Fruit fly (Drosophila melanogaster) whole organism: ENCODE results near the gene mmd.

Experiments used
- CG8478 ChIP-seq: fragments of >200 bp; optimal IDR thresholded peaks from 2 replicates; lab custom pipeline; 2018; ENCODE audit warnings: inconsistent platforms
- Dll ChIP-seq: fragments of >200 bp; optimal IDR thresholded peaks from 2 replicates; lab custom pipeline; 2017
- EcR ChIP-seq, 2 experiments: fragments of >200 bp; optimal IDR thresholded peaks; 2 replicates each; lab custom pipeline; 2017; ENCODE audit warnings: missing biosample characterization in 2 of 2, missing genetic modification characterization in 2 of 2, missing genetic modification reagents in 2 of 2
- pan ChIP-seq: fragments of >200 bp; optimal IDR thresholded peaks from 2 replicates; lab custom pipeline; 2017
- psq ChIP-seq: fragments of >200 bp; optimal IDR thresholded peaks from 2 replicates; lab custom pipeline; 2017
- usp ChIP-seq: fragments of >200 bp; optimal IDR thresholded peaks from 2 replicates; lab custom pipeline; 2017; ENCODE audit warnings: missing biosample characterization, missing genetic modification characterization, mixed read lengths

The mmd gene

DNA sequence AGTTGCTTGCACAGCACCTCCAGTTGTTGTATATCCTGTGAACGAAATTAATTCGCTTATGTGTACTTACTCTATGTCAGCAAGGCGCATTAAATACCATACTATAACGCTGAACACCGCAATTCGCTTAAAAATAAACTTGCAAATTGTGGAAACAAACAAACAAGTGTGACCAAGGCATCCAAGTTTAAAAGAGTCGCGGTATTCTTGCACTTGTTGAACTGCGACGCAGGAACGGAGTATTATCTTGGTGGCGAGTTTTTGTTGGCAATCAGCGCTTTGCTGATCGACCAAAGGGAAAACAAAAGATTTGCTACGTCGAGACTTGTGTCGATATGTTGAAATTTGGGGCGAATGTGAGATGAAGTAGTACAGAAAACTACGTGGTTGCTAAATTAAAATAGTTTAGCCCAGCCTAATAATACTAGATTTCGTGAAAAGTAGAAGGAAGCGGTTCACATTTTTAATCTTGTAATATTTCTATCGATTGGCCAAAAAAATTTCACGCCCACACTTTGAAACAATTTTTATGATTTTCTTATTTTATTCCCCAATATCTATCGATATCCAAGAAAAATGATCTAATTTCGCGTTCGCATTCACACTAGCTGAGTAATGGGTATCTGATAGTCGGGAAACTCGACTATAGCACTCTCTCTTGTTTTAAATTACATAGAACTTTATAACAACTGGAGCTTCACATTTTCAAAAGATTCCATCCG is 39.3 kb downstream of the mmd start, which contains the start of gene Ranbp16:
TSS of gene Ranbp16 (minus strand) at position 364 of the 722 bp plus-strand sequence.
- no peak for TF ChIP-seq pan (lab: Kevin White, UChicago)
- TF ChIP-seq EcR (GFP tag; optimal IDR thresholded peaks at IDR 0.05; lab: Kevin White, UChicago): no peak
- TF ChIP-seq usp (GFP tag; lab: Kevin White, UChicago): no peak
- no peak for TF ChIP-seq psq (lab: Kevin White, UChicago)
- TF ChIP-seq CG8478 (lab: Kevin White, UChicago): no peak
- no peak for TF ChIP-seq Dll (lab: Kevin White, UChicago)

DNA sequence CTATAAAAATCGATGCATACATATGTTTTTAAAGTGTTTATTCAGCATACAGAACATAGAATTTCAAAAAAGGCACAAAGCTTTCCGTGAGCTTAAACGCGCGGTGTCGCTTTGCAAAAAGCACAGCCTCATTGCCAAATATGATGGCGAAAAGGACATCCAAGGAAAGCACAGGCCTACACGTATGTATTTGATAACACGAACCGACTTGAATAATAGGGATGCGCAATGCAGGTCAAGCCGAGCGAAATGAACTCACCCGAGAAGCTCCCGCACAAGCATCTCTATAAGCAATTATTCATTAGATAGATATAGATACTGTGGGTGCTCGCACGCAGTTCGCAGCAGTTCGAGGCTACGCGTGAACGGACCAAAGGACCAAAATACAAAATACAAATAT is 48.2 kb downstream of the mmd start, which contains the start of gene Lcch3:
TSS of gene Lcch3 (plus strand) at position 301 of the 400 bp plus-strand sequence.
- TF ChIP-seq CG8478 (lab: Kevin White, UChicago): no peak
- TF ChIP-seq EcR (GFP tag; optimal IDR thresholded peaks at IDR 0.05; lab: Kevin White, UChicago): no peak
- no peak for TF ChIP-seq usp (GFP tag; lab: Kevin White, UChicago)
- TF ChIP-seq psq (lab: Kevin White, UChicago): no peak
- no peak for TF ChIP-seq Dll (lab: Kevin White, UChicago)
- TF ChIP-seq pan (lab: Kevin White, UChicago): no peak

DNA sequence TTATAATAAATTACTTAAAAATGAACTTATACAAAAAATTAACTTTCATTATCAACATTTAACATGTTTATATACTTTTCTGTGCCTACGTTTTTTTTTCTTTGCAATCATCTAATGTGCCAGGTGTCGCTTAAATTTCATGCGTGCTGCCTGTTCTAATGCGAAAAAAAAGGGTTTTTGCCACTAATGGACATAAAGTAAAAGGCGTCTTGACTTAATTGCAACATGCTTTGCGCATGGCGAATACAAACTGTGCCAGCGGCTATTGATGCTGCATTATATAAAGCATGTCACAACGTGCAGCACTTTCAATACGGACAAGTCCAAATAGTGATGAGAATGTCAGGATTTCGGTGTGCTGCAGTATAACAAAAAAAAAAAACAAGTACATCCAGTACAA is 51.3 kb downstream of the mmd start, which contains the start of gene CG8916:
TSS of gene CG8916 (plus strand) at position 301 of the 400 bp plus-strand sequence.
- TF ChIP-seq usp (GFP tag; lab: Kevin White, UChicago): no peak
- no peak for TF ChIP-seq Dll (lab: Kevin White, UChicago)
- TF ChIP-seq CG8478 (lab: Kevin White, UChicago): no peak
- no peak for TF ChIP-seq psq (lab: Kevin White, UChicago)

DNA sequence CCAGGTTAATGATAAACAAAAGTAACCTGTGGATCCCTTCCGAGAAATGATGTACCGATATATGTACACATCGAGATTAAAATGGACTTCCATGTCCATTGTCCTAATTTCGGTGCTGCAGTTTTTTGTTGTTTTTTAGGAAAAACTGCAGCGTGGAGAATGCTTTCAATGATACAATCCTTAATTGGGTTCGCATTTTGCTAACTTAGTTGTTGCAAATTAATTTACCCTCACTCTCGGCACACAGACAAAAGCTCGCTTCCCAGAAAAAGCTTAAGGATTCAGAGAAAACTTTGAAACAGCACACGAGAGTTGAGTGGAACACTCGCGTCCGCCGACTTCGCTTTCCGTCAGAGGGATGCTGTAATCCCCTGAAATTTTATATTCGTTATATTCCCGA is 62.4 kb downstream of the mmd start, which contains the start of gene Lrp4:
TSS of gene Lrp4 (plus strand) at position 301 of the 400 bp plus-strand sequence.
- TF ChIP-seq psq (lab: Kevin White, UChicago) (no peak), EcR (GFP tag; optimal IDR thresholded peaks at IDR 0.05; lab: Kevin White, UChicago) (no peak), pan (lab: Kevin White, UChicago) (no peak), Dll (lab: Kevin White, UChicago) (no peak), usp (GFP tag; lab: Kevin White, UChicago) (no peak), CG8478 (lab: Kevin White, UChicago) (no peak)

DNA sequence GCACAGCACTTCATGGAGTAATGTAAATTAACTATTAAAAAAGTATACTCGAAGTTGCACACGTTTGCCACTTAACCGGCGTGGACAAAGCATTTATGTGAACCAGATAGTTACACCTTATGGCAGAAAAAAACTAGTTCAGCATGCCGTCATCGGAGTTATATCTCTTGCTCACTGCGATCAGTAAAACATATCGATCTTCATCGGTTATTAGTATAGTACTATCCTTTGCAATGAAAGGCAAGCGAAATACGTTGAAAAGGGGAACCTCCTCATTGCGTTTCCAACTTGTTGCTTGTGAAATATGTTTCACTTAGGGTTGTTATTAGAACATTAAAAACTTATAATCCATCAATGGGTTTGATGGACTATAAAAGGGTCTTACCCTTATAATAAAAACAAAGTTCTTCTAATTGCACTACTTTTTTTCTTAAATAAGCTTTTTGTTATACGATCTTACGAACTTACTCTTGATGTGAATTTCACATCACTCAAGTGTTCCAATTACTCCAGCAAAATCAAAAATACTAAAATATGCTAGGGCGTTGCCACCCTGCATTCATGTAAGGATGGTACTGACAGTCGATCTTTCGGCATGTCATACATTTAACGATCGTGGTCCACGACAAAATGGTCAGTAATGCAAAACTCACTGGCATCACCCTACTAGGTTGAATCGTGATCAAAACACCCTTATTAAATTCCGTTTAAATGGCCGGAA is 63.2 kb downstream of the mmd start, which contains the start of gene CycD:
TSS of gene CycD (minus strand) at position 113 of the 721 bp plus-strand sequence.
- TF ChIP-seq pan (lab: Kevin White, UChicago) (no peak), Dll (lab: Kevin White, UChicago) (no peak), CG8478 (lab: Kevin White, UChicago) (no peak), psq (lab: Kevin White, UChicago) (no peak)
